Fruit fly (Drosophila melanogaster): ENCODE data around the gene CG42763.

Gene CG42763

DNA sequence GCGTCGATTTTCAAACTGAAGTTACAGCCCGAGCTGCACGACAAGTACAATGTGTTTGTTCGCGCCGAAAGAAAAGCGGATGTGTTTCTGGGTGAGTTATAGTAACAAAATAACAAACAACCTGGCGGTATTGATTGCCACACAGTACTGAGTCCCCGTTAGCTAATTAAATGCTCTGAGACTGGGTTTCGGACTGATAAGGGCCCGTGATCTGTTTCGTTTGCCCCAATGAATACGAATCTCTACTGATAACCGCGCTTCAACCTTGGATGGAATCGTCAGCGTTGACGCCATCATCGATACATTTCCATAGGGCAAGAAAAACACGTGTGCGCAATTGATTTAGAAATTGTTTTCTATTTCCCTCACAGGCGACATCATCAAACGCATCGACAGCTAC, 12.3 kb upstream of the CG42763 start:
- TF ChIP-seq Crg-1 (GFP tag; optimal IDR thresholded peaks at IDR 0.05): no peak
- peak; percentile 38 for TF ChIP-seq cic (GFP tag; optimal IDR thresholded peaks at IDR 0.05)
- TF ChIP-seq tj (GFP tag; optimal IDR thresholded peaks at IDR 0.05): no peak
- TF ChIP-seq bab1 (GFP tag; optimal IDR thresholded peaks at IDR 0.05): no peak
- TF ChIP-seq CG1620 (GFP tag; optimal IDR thresholded peaks at IDR 0.05): no peak
- no peak for TF ChIP-seq pad (GFP tag; optimal IDR thresholded peaks at IDR 0.05)
- no peak for TF ChIP-seq CG33017 (tag; optimal IDR thresholded peaks at IDR 0.05)

DNA sequence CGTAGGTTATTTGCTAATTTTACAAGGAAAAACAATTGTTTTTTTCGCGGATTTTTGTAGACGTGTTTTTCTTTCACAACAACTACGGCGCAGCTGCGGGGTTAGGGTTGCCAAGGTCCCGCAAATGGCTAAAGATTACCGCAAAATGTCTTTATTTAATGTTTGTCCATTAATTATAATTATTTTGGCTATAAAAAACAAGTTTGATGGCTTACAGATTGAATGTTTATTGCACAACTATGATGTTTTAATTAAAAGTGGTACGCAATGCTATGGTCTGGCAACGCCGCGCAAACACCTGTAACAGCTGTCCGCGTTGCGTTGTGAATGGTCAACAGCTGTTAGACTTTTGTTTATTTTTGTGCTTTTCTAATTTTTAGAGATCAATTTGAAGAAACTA, 11.8 kb upstream of the CG42763 start:
- TF ChIP-seq CG33017 (tag; optimal IDR thresholded peaks at IDR 0.05): peak; percentile 34
- peak; percentile 82 for TF ChIP-seq bab1 (GFP tag; optimal IDR thresholded peaks at IDR 0.05)
- peak; percentile 97 for TF ChIP-seq CG14711 (tag; optimal IDR thresholded peaks at IDR 0.05)
- peak; percentile 16 for TF ChIP-seq ovo (GFP tag; optimal IDR thresholded peaks at IDR 0.05)
- TF ChIP-seq kay (GFP tag; ENCODE audit: borderline replicate concordance): peak; percentile 95
- TF ChIP-seq CG7045 (GFP tag; optimal IDR thresholded peaks at IDR 0.05): peak; percentile 70
- TF ChIP-seq CG7101 (tag; optimal IDR thresholded peaks at IDR 0.05): peak; percentile 77
- peak; percentile 20 for TF ChIP-seq Clk (GFP tag; optimal IDR thresholded peaks at IDR 0.05)
- peak; percentile 47 for TF ChIP-seq pad (GFP tag; optimal IDR thresholded peaks at IDR 0.05)
- peak; percentile 61 for TF ChIP-seq Crg-1 (GFP tag; optimal IDR thresholded peaks at IDR 0.05)
- TF ChIP-seq Mnt (GFP tag; optimal IDR thresholded peaks at IDR 0.05): peak; percentile 71
- TF ChIP-seq CG5204 (GFP tag; optimal IDR thresholded peaks at IDR 0.05): no peak
- peak; percentile 79 for TF ChIP-seq CG11617 (GFP tag; optimal IDR thresholded peaks at IDR 0.05)
- TF ChIP-seq Hr96 (GFP tag; optimal IDR thresholded peaks at IDR 0.05): no peak
- peak; percentile 25 for TF ChIP-seq CG12768 (GFP tag; optimal IDR thresholded peaks at IDR 0.05)
- TF ChIP-seq cic (GFP tag; optimal IDR thresholded peaks at IDR 0.05): no peak
- TF ChIP-seq cnc (optimal IDR thresholded peaks at IDR 0.05): no peak
- TF ChIP-seq toe (GFP tag; optimal IDR thresholded peaks at IDR 0.05): peak; percentile 81
- peak; percentile 66 for TF ChIP-seq CG1620 (GFP tag; optimal IDR thresholded peaks at IDR 0.05)
- TF ChIP-seq tj (GFP tag; optimal IDR thresholded peaks at IDR 0.05): peak; percentile 39

DNA sequence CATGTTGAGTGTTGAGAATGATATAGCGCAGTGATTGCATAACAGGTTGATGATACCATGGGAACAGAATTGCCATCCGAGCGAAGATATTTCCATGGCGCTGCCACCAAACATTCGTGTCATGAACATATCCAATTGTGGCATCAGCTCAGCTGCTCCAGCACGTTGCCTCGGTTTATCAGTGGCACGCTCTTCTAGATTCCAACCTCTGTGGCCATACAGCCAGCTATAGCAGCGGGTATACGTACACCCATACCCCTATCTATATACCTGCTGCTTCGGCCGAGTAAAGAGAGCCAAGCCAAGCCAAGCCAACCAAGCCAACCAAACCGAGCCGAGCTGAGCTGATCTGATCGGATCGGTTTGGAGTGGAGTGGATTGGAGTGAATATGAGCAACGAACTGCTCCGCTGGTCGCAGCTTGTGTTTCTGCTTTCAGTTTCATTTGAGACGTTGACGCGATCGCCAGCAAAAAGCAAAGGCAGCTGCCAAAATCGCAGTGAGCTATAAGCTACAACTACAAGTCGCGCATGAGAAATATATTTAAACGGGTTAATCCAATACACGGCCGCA, 3.7 kb upstream of the CG42763 start:
- TF ChIP-seq Mnt (GFP tag; optimal IDR thresholded peaks at IDR 0.05): no peak
- TF ChIP-seq CG14711 (tag; optimal IDR thresholded peaks at IDR 0.05): no peak
- no peak for TF ChIP-seq cic (GFP tag; optimal IDR thresholded peaks at IDR 0.05)
- TF ChIP-seq bab1 (GFP tag; optimal IDR thresholded peaks at IDR 0.05): no peak
- no peak for TF ChIP-seq CG1620 (GFP tag; optimal IDR thresholded peaks at IDR 0.05)
- no peak for TF ChIP-seq CG12768 (GFP tag; optimal IDR thresholded peaks at IDR 0.05)
- no peak for TF ChIP-seq Hr96 (GFP tag; optimal IDR thresholded peaks at IDR 0.05)
- no peak for TF ChIP-seq cnc (optimal IDR thresholded peaks at IDR 0.05)
- no peak for TF ChIP-seq Crg-1 (GFP tag; optimal IDR thresholded peaks at IDR 0.05)
- no peak for TF ChIP-seq ovo (GFP tag; optimal IDR thresholded peaks at IDR 0.05)
- no peak for TF ChIP-seq CG5204 (GFP tag; optimal IDR thresholded peaks at IDR 0.05)
- TF ChIP-seq toe (GFP tag; optimal IDR thresholded peaks at IDR 0.05): no peak
- TF ChIP-seq CG11617 (GFP tag; optimal IDR thresholded peaks at IDR 0.05): no peak
- TF ChIP-seq tj (GFP tag; optimal IDR thresholded peaks at IDR 0.05): no peak
- TF ChIP-seq CG7101 (tag; optimal IDR thresholded peaks at IDR 0.05): no peak
- TF ChIP-seq CG33017 (tag; optimal IDR thresholded peaks at IDR 0.05): no peak

DNA sequence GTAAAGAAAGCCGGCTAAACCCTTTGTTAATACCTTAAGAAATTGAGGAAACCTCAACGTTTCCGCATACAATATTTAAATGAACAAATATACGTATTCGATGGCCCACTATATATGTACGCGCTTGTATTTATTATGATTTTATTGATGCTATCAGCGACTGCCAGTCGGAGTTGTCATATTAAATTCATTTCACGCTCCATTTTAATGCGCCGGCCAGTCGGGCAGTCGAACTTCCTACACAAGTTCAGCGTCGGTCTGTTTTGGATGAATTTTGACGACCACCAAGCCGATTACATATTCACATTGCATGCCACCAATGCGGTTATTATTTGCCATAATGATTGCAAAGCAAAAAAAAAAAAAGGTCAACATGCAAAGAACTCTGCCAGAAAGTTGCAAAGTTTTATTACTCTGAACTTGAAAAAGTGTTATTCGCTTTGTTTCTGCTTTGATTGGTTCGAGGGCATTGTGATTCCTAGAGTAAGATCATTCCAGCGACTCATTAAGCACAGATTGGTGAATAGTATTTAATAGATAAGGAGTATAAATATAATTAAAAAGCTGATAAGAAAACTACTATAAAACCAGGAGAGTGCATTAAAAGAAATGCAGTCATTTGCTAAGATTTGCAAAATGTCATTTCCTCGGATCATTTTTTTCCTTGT, 2.2 kb upstream of the CG42763 start, which contains the start of gene CG31606:
Gene CG31606 (plus strand): TSS at position 618 of the 668 bp plus-strand sequence.
- TF ChIP-seq kay (GFP tag; ENCODE audit: borderline replicate concordance): no peak
- TF ChIP-seq CG14711 (tag; optimal IDR thresholded peaks at IDR 0.05): no peak
- TF ChIP-seq CG7045 (GFP tag; optimal IDR thresholded peaks at IDR 0.05): no peak
- no peak for TF ChIP-seq cnc (optimal IDR thresholded peaks at IDR 0.05)
- no peak for TF ChIP-seq CG12768 (GFP tag; optimal IDR thresholded peaks at IDR 0.05)

dm6 chr2L:8143947-8144346, 960 bp downstream of the CG42763 start, which contains the start of gene CG42762:
Gene CG42762, minus strand, starts transcription at chr2L:8144047.
- no peak for TF ChIP-seq CG5204 (GFP tag; optimal IDR thresholded peaks at IDR 0.05)
- TF ChIP-seq CG7101 (tag; optimal IDR thresholded peaks at IDR 0.05): no peak
- TF ChIP-seq bab1 (GFP tag; optimal IDR thresholded peaks at IDR 0.05): no peak
- TF ChIP-seq kay (GFP tag; ENCODE audit: borderline replicate concordance): no peak
- no peak for TF ChIP-seq Crg-1 (GFP tag; optimal IDR thresholded peaks at IDR 0.05)

dm6 chr2L:8142760-8143159, 2.1 kb downstream of the CG42763 start:
- no peak for TF ChIP-seq pad (GFP tag; optimal IDR thresholded peaks at IDR 0.05)
- no peak for TF ChIP-seq cnc (optimal IDR thresholded peaks at IDR 0.05)
- TF ChIP-seq CG5204 (GFP tag; optimal IDR thresholded peaks at IDR 0.05): no peak
- no peak for TF ChIP-seq tj (GFP tag; optimal IDR thresholded peaks at IDR 0.05)
- no peak for TF ChIP-seq Hr96 (GFP tag; optimal IDR thresholded peaks at IDR 0.05)
- no peak for TF ChIP-seq cic (GFP tag; optimal IDR thresholded peaks at IDR 0.05)
- no peak for TF ChIP-seq CG33017 (tag; optimal IDR thresholded peaks at IDR 0.05)
- TF ChIP-seq CG11617 (GFP tag; optimal IDR thresholded peaks at IDR 0.05): no peak
- no peak for TF ChIP-seq CG7045 (GFP tag; optimal IDR thresholded peaks at IDR 0.05)
- TF ChIP-seq Crg-1 (GFP tag; optimal IDR thresholded peaks at IDR 0.05): no peak
- no peak for TF ChIP-seq kay (GFP tag; ENCODE audit: borderline replicate concordance)
- TF ChIP-seq bab1 (GFP tag; optimal IDR thresholded peaks at IDR 0.05): no peak
- no peak for TF ChIP-seq CG7101 (tag; optimal IDR thresholded peaks at IDR 0.05)
